Fruit fly (Drosophila melanogaster): ENCODE data around the gene CG32163.
"Not testable (repeated sequence)": the region's sequence is repeated elsewhere in the genome, so short reads cannot be mapped to it uniquely, and the experiment has no call there.

The CG32163 gene

DNA sequence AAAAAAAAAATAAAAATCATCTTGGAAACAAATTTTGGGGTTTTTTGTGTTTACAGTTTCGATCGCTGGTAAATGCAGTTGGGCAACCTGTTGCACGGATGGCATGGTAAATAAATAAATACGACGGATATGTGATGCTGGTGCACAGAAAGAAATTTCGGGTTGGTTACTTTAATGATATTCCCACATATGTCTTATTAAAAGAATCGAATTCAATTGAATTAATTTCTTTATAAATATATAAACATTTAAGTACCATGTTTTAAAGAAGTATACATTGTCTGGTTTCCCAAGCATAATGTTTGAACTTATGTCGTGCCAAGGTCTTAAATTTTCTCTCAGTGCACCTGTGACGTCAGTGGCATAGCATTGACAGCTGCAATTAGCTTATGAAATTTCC lies 19.5 kb upstream of the CG32163 start (continued):
- TF ChIP-seq Hr4 (GFP tag; optimal IDR thresholded peaks at IDR 0.05) (peak; percentile 4), CG32006 (GFP tag; optimal IDR thresholded peaks at IDR 0.05) (peak; percentile 24)

DNA sequence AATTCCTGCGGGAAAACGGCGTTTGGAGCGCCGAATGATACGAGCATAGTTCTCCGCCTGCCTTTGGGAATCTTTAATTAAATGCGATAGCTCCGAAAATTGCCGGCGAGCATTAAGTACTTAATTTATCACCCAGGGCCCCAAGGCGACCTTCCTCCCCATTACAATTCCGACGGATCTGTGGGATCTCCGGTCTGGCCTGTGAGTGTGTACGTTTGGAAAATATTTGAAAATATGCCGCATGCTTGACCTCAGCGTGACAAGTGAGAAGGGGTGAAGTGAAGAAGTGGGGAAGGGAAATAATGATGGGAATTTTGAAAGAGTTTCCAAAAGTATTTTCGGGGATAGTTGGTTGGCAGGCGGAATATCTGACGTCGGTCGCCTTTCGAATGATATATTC lies 17.5 kb upstream of the CG32163 start:
- TF ChIP-seq CG4318 (GFP tag; optimal IDR thresholded peaks at IDR 0.05) (no peak), CG1621 (tag; optimal IDR thresholded peaks at IDR 0.05) (no peak)

DNA sequence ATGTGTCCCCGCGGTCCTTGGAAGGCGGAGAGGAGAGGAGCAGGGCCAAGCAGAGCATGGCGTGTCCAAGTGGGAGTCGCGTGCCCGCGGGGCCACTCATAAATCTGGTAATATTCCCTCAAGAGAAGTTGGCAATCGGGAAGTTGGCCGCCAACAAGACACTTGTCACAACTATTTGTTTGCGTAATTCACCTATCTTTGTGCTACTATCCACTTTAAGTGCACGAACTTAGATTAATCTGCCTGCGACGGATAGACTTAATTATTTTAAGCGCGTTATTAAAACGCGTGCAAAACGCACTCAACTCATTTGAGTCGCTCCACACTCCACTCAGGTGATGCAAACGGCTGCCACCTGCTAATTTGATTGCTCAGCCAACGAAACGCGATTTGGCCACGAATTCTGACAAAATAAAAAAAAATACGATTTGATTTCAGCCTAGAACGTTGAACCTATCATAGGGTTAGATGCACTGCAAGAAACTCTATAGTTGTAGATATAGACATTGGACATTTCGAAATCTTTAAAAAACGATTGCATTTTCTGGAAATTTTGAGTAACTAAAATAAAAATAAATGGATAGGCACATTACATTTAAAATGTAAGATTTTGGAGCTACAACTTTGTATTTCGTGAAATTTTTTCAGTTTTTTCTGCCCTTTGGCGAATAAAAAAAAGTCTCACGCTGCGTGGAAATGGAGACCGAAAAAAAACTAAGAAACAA lies 15.8 kb upstream of the CG32163 start:
- TF ChIP-seq CG8119 (GFP tag; IDR thresholded peaks at IDR 0.05) (peak; percentile 40; the same call in 1 of the 3 replicates), CG6276 (GFP tag; optimal IDR thresholded peaks at IDR 0.05) (no peak), Eip78C (GFP tag) (peak; percentile 35), CG15336 (GFP tag; IDR thresholded peaks at IDR 0.05) (0 out of 2 replicates have a peak, but pooled peaks have one; percentile 22), CG3032 (tag; optimal IDR thresholded peaks at IDR 0.05) (no peak), dac (GFP tag; optimal IDR thresholded peaks at IDR 0.05) (no peak), CG10631 (GFP tag; optimal IDR thresholded peaks at IDR 0.05) (no peak), CG6854 (GFP tag; optimal IDR thresholded peaks at IDR 0.05) (no peak), fd59A (GFP tag; optimal IDR thresholded peaks at IDR 0.05) (no peak)

DNA sequence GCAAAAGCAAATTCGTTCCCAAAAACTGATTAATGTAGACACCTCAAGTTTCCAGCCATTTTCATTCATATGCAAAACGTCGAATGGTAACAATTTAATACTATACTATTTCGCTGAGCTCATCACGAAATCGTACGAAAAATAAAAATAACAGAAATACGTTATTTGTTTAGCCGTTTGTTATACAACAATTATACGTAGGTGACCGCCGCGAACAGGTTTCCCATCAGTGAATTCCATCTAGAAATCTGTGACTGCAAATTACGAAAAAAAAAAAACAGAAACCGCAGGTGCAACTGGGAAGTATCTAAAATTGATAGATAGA lies 15.3 kb upstream of the CG32163 start:
- no peak for TF ChIP-seq CG4318 (GFP tag; optimal IDR thresholded peaks at IDR 0.05)

DNA sequence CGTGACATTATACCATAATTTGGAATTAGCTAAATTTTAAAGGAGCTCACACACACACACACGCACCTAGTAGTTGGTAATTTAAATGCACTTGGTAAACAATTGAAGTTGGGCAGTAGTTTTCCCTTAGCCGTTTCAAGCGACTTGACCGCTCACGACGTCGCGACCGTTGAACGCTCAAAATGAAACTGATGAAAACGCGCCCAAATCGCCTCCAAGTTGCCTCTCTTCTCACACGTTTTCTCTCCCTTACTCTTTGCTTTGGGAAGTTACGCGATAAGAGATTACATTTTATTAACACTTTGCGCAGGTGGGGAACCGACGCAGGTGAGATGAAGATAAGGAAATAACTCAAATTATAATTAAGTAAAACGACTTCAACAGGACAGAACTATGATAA lies 14.7 kb upstream of the CG32163 start:
- no peak for TF ChIP-seq CG1621 (tag; optimal IDR thresholded peaks at IDR 0.05)
- peak; percentile 54 for TF ChIP-seq fkh (GFP tag; optimal IDR thresholded peaks at IDR 0.05)
- peak; percentile 37 for TF ChIP-seq vri (GFP tag; optimal IDR thresholded peaks at IDR 0.05)
- no peak for TF ChIP-seq Sox102F (GFP tag; optimal IDR thresholded peaks at IDR 0.05)

DNA sequence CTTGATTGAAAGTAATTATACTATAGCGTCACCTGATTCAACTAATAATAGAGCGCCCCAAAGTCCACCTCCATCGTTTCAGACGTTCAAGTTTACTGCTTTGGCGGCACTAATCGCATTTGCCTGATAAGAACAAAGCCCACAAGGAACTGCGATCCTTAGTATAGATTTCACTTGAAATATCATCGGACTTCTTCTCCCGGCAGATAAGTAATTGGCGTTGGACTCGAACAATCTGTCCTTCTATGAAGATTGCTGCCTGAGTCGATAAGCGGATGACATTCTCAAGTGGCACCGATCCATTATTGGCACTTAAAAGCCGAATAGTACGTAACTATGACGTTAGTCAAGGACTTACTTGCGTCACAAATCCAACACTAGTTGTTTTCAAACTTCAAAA lies 13.7 kb upstream of the CG32163 start, which contains the start of gene Mipp1:
Gene Mipp1 (minus strand): TSS at position 101 of the 400 bp plus-strand sequence.
- not testable (repeated sequence) for TF ChIP-seq CG6854 (GFP tag; optimal IDR thresholded peaks at IDR 0.05); fd59A (GFP tag; optimal IDR thresholded peaks at IDR 0.05); CG16779 (tag; optimal IDR thresholded peaks at IDR 0.05)

DNA sequence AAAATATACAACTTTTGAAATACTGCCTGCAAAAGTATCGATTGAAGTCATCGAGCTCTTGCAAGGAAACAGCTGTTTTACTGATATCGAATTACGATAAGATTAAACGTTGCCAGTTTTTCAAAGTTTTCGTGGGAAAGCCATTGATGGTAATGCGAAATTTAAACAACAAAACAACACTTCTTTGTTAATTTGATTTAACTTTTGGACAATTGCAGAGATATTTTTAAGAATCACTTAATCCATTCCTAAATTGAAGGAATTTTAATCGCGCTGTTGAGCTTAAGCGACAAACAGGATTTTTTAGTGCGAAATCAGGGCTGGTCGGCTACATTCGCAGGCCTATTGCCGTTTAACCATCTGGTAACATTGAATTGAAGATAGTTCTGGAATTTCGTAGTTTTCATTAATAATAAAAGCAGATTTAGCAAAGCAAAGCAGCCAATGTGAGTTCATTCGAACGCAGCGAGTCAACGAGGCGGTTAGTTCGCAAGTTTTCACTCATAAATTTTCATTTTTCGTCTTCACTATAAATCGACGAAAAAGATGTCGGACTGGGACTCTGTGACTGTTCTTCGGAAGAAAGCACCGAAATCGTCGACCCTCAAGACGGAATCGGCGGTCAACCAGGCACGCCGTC lies 12.5 kb upstream of the CG32163 start, which contains the start of gene mbf1:
Gene mbf1 (plus strand): TSS at position 130 of the 640 bp plus-strand sequence.
- TF ChIP-seq CG11762 (GFP tag; optimal IDR thresholded peaks at IDR 0.05; ENCODE audit: insufficient read depth), result no peak
- TF ChIP-seq esn (GFP tag; optimal IDR thresholded peaks at IDR 0.05), result peak; percentile 20
- no peak for TF ChIP-seq CG11902 (GFP tag; optimal IDR thresholded peaks at IDR 0.05)
- TF ChIP-seq CG6808 (GFP tag; optimal IDR thresholded peaks at IDR 0.05), result no peak
- TF ChIP-seq fd59A (GFP tag; optimal IDR thresholded peaks at IDR 0.05), result no peak
- no peak for TF ChIP-seq salr (GFP tag; optimal IDR thresholded peaks at IDR 0.05)
- no peak for TF ChIP-seq CG34406 (GFP tag; optimal IDR thresholded peaks at IDR 0.05)
- peak; percentile 16 for TF ChIP-seq lz (GFP tag; optimal IDR thresholded peaks at IDR 0.05)
- TF ChIP-seq CG8632 (GFP tag; optimal IDR thresholded peaks at IDR 0.05), result no peak
- no peak for TF ChIP-seq Sox102F (GFP tag; optimal IDR thresholded peaks at IDR 0.05)
- peak; percentile 29 for TF ChIP-seq CG3032 (tag; optimal IDR thresholded peaks at IDR 0.05)
- no peak for TF ChIP-seq cyc (GFP tag; optimal IDR thresholded peaks at IDR 0.05)
- TF ChIP-seq CG8319 (GFP tag; optimal IDR thresholded peaks at IDR 0.05), result no peak
- TF ChIP-seq spab (GFP tag; optimal IDR thresholded peaks at IDR 0.05), result no peak
- TF ChIP-seq CG6163 (GFP tag; IDR thresholded peaks at IDR 0.05), result no peak
- TF ChIP-seq topi (GFP tag; optimal IDR thresholded peaks at IDR 0.05), result no peak
- TF ChIP-seq CG31627 (GFP tag; optimal IDR thresholded peaks at IDR 0.05), result no peak
- TF ChIP-seq Eip93F (GFP tag; optimal IDR thresholded peaks at IDR 0.05), result no peak
- TF ChIP-seq Sox14 (GFP tag; optimal IDR thresholded peaks at IDR 0.05), result peak; percentile 22
- no peak for TF ChIP-seq CG7368 (GFP tag; optimal IDR thresholded peaks at IDR 0.05)
- TF ChIP-seq Eip78C (GFP tag), result peak; percentile 76
- no peak for TF ChIP-seq Blimp-1 (GFP tag; optimal IDR thresholded peaks at IDR 0.05)
- peak in 1 of 2 experiments; percentile 0 for TF ChIP-seq ss (GFP tag; optimal IDR thresholded peaks at IDR 0.05)
- TF ChIP-seq CG32006 (GFP tag; optimal IDR thresholded peaks at IDR 0.05), result no peak
- TF ChIP-seq CG1621 (tag; optimal IDR thresholded peaks at IDR 0.05), result no peak
- TF ChIP-seq CG4318 (GFP tag; optimal IDR thresholded peaks at IDR 0.05), result no peak
